Worm (Caenorhabditis elegans): ENCODE measurements around the gene pals-26.
A peak's percentile ranks its signal among the peaks of the same experiment; 100 is the strongest.

Gene pals-26

ce11 chrIII:4414041-4414440, 39.1 kb downstream of the pals-26 start:
- TF ChIP-seq lin-39 (tag; optimal IDR thresholded peaks at IDR 0.05) = peak; percentile 33
- TF ChIP-seq nfya-1 (tag; optimal IDR thresholded peaks at IDR 0.05; ENCODE audit: insufficient read depth) = peak; percentile 55
- TF ChIP-seq pha-4 (tag; optimal IDR thresholded peaks at IDR 0.05) = peak; percentile 14
- peak; percentile 98 for TF ChIP-seq snpc-4 (tag; optimal IDR thresholded peaks at IDR 0.05)
- peak; percentile 9 for TF ChIP-seq tbx-2 (tag; optimal IDR thresholded peaks at IDR 0.05)
- peak; percentile 43 for TF ChIP-seq hmg-11 (tag; optimal IDR thresholded peaks at IDR 0.05)
- TF ChIP-seq nhr-25 (tag; optimal IDR thresholded peaks at IDR 0.05) = peak; percentile 22
- TF ChIP-seq elt-2 (tag; optimal IDR thresholded peaks at IDR 0.05) = peak; percentile 30
- TF ChIP-seq lin-15B (tag; optimal IDR thresholded peaks at IDR 0.05) = peak; percentile 0
- peak; percentile 29 for TF ChIP-seq nhr-23 (tag; optimal IDR thresholded peaks at IDR 0.05)
- peak; percentile 71 for TF ChIP-seq nhr-43 (tag; optimal IDR thresholded peaks at IDR 0.05; ENCODE audit: poor library complexity, severe bottlenecking)
- peak; percentile 63 for TF ChIP-seq lsy-12 (tag; optimal IDR thresholded peaks at IDR 0.05)

- no peak for TF ChIP-seq snpc-4 (tag; optimal IDR thresholded peaks at IDR 0.05)
- no peak for TF ChIP-seq ztf-11 (tag; optimal IDR thresholded peaks at IDR 0.05)
- TF ChIP-seq ZK546.5 (tag; optimal IDR thresholded peaks at IDR 0.05) = no peak
- no peak for TF ChIP-seq nhr-43 (tag; optimal IDR thresholded peaks at IDR 0.05; ENCODE audit: poor library complexity, severe bottlenecking)
- no peak for TF ChIP-seq ztf-4 (tag; optimal IDR thresholded peaks at IDR 0.05)
- no peak for TF ChIP-seq nhr-28 (tag; optimal IDR thresholded peaks at IDR 0.05)
- TF ChIP-seq hmg-11 (tag; optimal IDR thresholded peaks at IDR 0.05) = no peak
- TF ChIP-seq fos-1 (tag; optimal IDR thresholded peaks at IDR 0.05) = no peak
- TF ChIP-seq pha-4 (tag; optimal IDR thresholded peaks at IDR 0.05) = no peak
- TF ChIP-seq eor-1 (tag; optimal IDR thresholded peaks at IDR 0.05) = no peak
- no peak for TF ChIP-seq elt-2 (tag; optimal IDR thresholded peaks at IDR 0.05)
- no peak for TF ChIP-seq elt-3 (tag; optimal IDR thresholded peaks at IDR 0.05)
- no peak for TF ChIP-seq unc-62 (GFP tag; optimal IDR thresholded peaks at IDR 0.05)
Measured at ce11 chrIII:4415135-4415534, 40.2 kb downstream of the pals-26 start, which contains the start of gene R07E5.11. R07E5.11 (minus strand) TSS chrIII:4415235.

ce11 chrIII:4417956-4418355, 43.0 kb downstream of the pals-26 start, which contains the start of the genes R07E5.19 and pdcd-2:
R07E5.19 (minus strand) TSS chrIII:4418056.
pdcd-2 (minus strand) TSS chrIII:4418057.
- TF ChIP-seq zag-1 (tag; optimal IDR thresholded peaks at IDR 0.05) (no peak), ZK546.5 (tag; optimal IDR thresholded peaks at IDR 0.05) (no peak), unc-62 (GFP tag; optimal IDR thresholded peaks at IDR 0.05) (no peak), nhr-11 (tag; optimal IDR thresholded peaks at IDR 0.05) (no peak), eor-1 (tag; optimal IDR thresholded peaks at IDR 0.05) (no peak), mml-1 (tag; optimal IDR thresholded peaks at IDR 0.05) (no peak), mdl-1 (tag; optimal IDR thresholded peaks at IDR 0.05) (no peak), ceh-28 (tag; optimal IDR thresholded peaks at IDR 0.05) (no peak), nhr-28 (tag; optimal IDR thresholded peaks at IDR 0.05) (no peak), fkh-2 (tag; optimal IDR thresholded peaks at IDR 0.05) (no peak)

- peak; percentile 29 for TF ChIP-seq skn-1 (tag; optimal IDR thresholded peaks at IDR 0.05)
- TF ChIP-seq nhr-23 (tag; optimal IDR thresholded peaks at IDR 0.05) = peak; percentile 66
- peak; percentile 50 for TF ChIP-seq hmg-11 (tag; optimal IDR thresholded peaks at IDR 0.05)
- TF ChIP-seq sea-2 (GFP tag; optimal IDR thresholded peaks at IDR 0.05) = no peak
- TF ChIP-seq nhr-25 (tag; optimal IDR thresholded peaks at IDR 0.05) = peak; percentile 15
- TF ChIP-seq nhr-77 (tag; optimal IDR thresholded peaks at IDR 0.05) = no peak
- peak; percentile 17 for TF ChIP-seq ama-1 (optimal IDR thresholded peaks at IDR 0.05)
- no peak for TF ChIP-seq fkh-2 (tag; optimal IDR thresholded peaks at IDR 0.05)
- TF ChIP-seq R02D3.7 (tag; optimal IDR thresholded peaks at IDR 0.05) = peak; percentile 26
- TF ChIP-seq fos-1 (tag; optimal IDR thresholded peaks at IDR 0.05) = no peak
- peak; percentile 28 for TF ChIP-seq nhr-43 (tag; optimal IDR thresholded peaks at IDR 0.05; ENCODE audit: poor library complexity, severe bottlenecking)
- TF ChIP-seq pha-4 (tag; optimal IDR thresholded peaks at IDR 0.05) = peak; percentile 55
- TF ChIP-seq snpc-4 (tag; optimal IDR thresholded peaks at IDR 0.05) = peak; percentile 60
- TF ChIP-seq lin-15B (tag; optimal IDR thresholded peaks at IDR 0.05) = peak; percentile 75
- no peak for TF ChIP-seq lsy-12 (tag; optimal IDR thresholded peaks at IDR 0.05)
- TF ChIP-seq elt-2 (tag; optimal IDR thresholded peaks at IDR 0.05) = peak; percentile 50
- TF ChIP-seq egl-27 (tag; optimal IDR thresholded peaks at IDR 0.05) = no peak
- TF ChIP-seq lin-39 (tag; optimal IDR thresholded peaks at IDR 0.05) = no peak
- no peak for TF ChIP-seq tbx-2 (tag; optimal IDR thresholded peaks at IDR 0.05)
- TF ChIP-seq nfya-1 (tag; optimal IDR thresholded peaks at IDR 0.05; ENCODE audit: insufficient read depth) = peak; percentile 65
Measured at ce11 chrIII:4419117-4419978, 44.4 kb downstream of the pals-26 start, which contains the start of the genes R07E5.7 and cku-80. R07E5.7 (minus strand) TSS chrIII:4419167. cku-80 (plus strand) TSS chrIII:4419848.

Measured in whole organism, L3 larva.